Fruit fly (Drosophila melanogaster) whole organism, adult: Measurements from ENCODE around the gene PGS1.

Source experiments
- CG1620 ChIP-seq: fragments of 200-800 bp; sonication (Bioruptor generic); optimal IDR thresholded peaks from 2 replicates; lab custom pipeline; 2016; ENCODE audit warnings: missing biosample characterization, missing genetic modification characterization
- CG33017 ChIP-seq: fragments of 200-800 bp; sonication (Bioruptor generic); optimal IDR thresholded peaks from 2 replicates; lab custom pipeline; 2018; ENCODE audit warnings: missing biosample characterization, mild to moderate bottlenecking, missing genetic modification characterization, moderate library complexity
- CG7045 ChIP-seq: fragments of 200-800 bp; sonication (Bioruptor generic); optimal IDR thresholded peaks from 2 replicates; lab custom pipeline; 2017; ENCODE audit warnings: missing biosample characterization, mild to moderate bottlenecking, missing genetic modification characterization
- CG7101 ChIP-seq: fragments of 200-800 bp; sonication (Bioruptor generic); optimal IDR thresholded peaks from 2 replicates; lab custom pipeline; 2018; ENCODE audit warnings: missing biosample characterization, mild to moderate bottlenecking, missing genetic modification characterization, moderate library complexity
- Hr96 ChIP-seq: fragments of 200-800 bp; sonication (Bioruptor generic); optimal IDR thresholded peaks from 2 replicates; lab custom pipeline; 2016; ENCODE audit warnings: missing biosample characterization, missing genetic modification characterization
- kay ChIP-seq: fragments of 200-800 bp; sonication (Bioruptor generic); peaks from one replicate; lab custom pipeline; 2016; ENCODE audit warnings: missing biosample characterization, missing genetic modification characterization, borderline replicate concordance
- toe ChIP-seq: fragments of 200-800 bp; sonication (Bioruptor generic); optimal IDR thresholded peaks from 2 replicates; lab custom pipeline; 2016; ENCODE audit warnings: missing biosample characterization, missing genetic modification characterization

dm6 chr3R:18788365-18789147 is 42.7 kb upstream of the PGS1 start:
- no peak for TF ChIP-seq CG7101 (tag; lab: Kevin White, UChicago)
- no peak for TF ChIP-seq CG1620 (GFP tag; lab: Kevin White, UChicago)
- TF ChIP-seq toe (GFP tag; lab: Kevin White, UChicago) = no peak
- TF ChIP-seq CG33017 (tag; lab: Kevin White, UChicago) = no peak
- TF ChIP-seq Hr96 (GFP tag; lab: Kevin White, UChicago) = no peak
- TF ChIP-seq CG7045 = no peak
- TF ChIP-seq kay (GFP tag; lab: Kevin White, UChicago) = no peak
